Worm (Caenorhabditis elegans): Measurements from ENCODE around the gene lron-4.

Gene lron-4

ce11 chrII:8075324-8075810, 36.6 kb downstream of the lron-4 start, which contains the start of gene K02C4.2 (continued):
- TF ChIP-seq unc-39 (tag; optimal IDR thresholded peaks at IDR 0.05) (no peak), nhr-42 (GFP tag; IDR thresholded peaks at IDR 0.05) (peak; percentile 85), nhr-25 (tag; optimal IDR thresholded peaks at IDR 0.05; ENCODE audit: borderline replicate concordance, insufficient read depth) (peak; percentile 52), daf-16 (GFP tag; optimal IDR thresholded peaks at IDR 0.05) (peak; percentile 70 to 89), daf-16 (tag; optimal IDR thresholded peaks at IDR 0.05) (peak; percentile 86)

ce11 chrII:8074058-8074457, 37.9 kb downstream of the lron-4 start:
- no peak for TF ChIP-seq lir-3 (tag; optimal IDR thresholded peaks at IDR 0.05)
- TF ChIP-seq daf-16 (GFP tag; optimal IDR thresholded peaks at IDR 0.05): no peak
- TF ChIP-seq daf-16 (tag; optimal IDR thresholded peaks at IDR 0.05): peak; percentile 91
- no peak for TF ChIP-seq nhr-41 (GFP tag; IDR thresholded peaks at IDR 0.05)
- TF ChIP-seq mep-1 (tag; optimal IDR thresholded peaks at IDR 0.05): no peak
- TF ChIP-seq nhr-28 (tag; optimal IDR thresholded peaks at IDR 0.05): peak; percentile 7
- TF ChIP-seq R02D3.7 (tag; optimal IDR thresholded peaks at IDR 0.05): no peak
- no peak for TF ChIP-seq nhr-10 (tag; optimal IDR thresholded peaks at IDR 0.05)
- peak; percentile 77 for TF ChIP-seq dve-1 (tag; optimal IDR thresholded peaks at IDR 0.05; ENCODE audit: insufficient read depth)
- peak; percentile 36; the same call in 1 of the 2 replicates for TF ChIP-seq dmd-6 (GFP tag; IDR thresholded peaks at IDR 0.05)
- TF ChIP-seq ztf-7 (tag; optimal IDR thresholded peaks at IDR 0.05): no peak
- TF ChIP-seq zip-2 (tag; optimal IDR thresholded peaks at IDR 0.05): no peak
- TF ChIP-seq hlh-30 (tag; optimal IDR thresholded peaks at IDR 0.05; ENCODE audit: insufficient read depth): peak; percentile 2
- no peak for TF ChIP-seq mxl-2 (GFP tag; conservative IDR thresholded peaks at IDR 0.05)
- TF ChIP-seq nhr-77 (tag; optimal IDR thresholded peaks at IDR 0.05): no peak
- TF ChIP-seq arid-1 (GFP tag; conservative IDR thresholded peaks at IDR 0.05): no peak
- no peak for TF ChIP-seq unc-130 (GFP tag; optimal IDR thresholded peaks at IDR 0.05)
- TF ChIP-seq dmd-9 (GFP tag; IDR thresholded peaks at IDR 0.05): no peak
- TF ChIP-seq lin-13 (GFP tag; optimal IDR thresholded peaks at IDR 0.05): no peak
- TF ChIP-seq aly-2 (tag; optimal IDR thresholded peaks at IDR 0.05): no peak
- peak; percentile 38 for TF ChIP-seq hlh-11 (tag; optimal IDR thresholded peaks at IDR 0.05)
- TF ChIP-seq php-3 (GFP tag; IDR thresholded peaks at IDR 0.05): 0 out of 2 replicates have a peak, but pooled peaks have one; percentile 31

- TF ChIP-seq dmd-6 (GFP tag; IDR thresholded peaks at IDR 0.05) (peak; percentile 45), pqm-1 (tag; optimal IDR thresholded peaks at IDR 0.05) (peak; percentile 66), dve-1 (tag; optimal IDR thresholded peaks at IDR 0.05; ENCODE audit: insufficient read depth) (peak; percentile 48), daf-16 (GFP tag; optimal IDR thresholded peaks at IDR 0.05) (no peak), daf-16 (tag; optimal IDR thresholded peaks at IDR 0.05) (peak; percentile 29), nhr-11 (tag; optimal IDR thresholded peaks at IDR 0.05) (no peak)
These were observed 38.7 kb downstream of the lron-4 start, which contains the start of gene gpcp-2 for ce11 chrII:8073222-8073621. TSS of gene gpcp-2 (minus strand) at chrII:8073374.

- TF ChIP-seq hmg-1.1 (GFP tag; IDR thresholded peaks at IDR 0.05) (peak; percentile 58; the same call in 1 of the 2 replicates), Y5F2A.4 (GFP tag; optimal IDR thresholded peaks at IDR 0.05) (no peak), nhr-48 (tag; optimal IDR thresholded peaks at IDR 0.05) (peak; percentile 81), hlh-11 (tag; optimal IDR thresholded peaks at IDR 0.05) (peak; percentile 53), nhr-77 (tag; optimal IDR thresholded peaks at IDR 0.05) (no peak), hif-1 (tag; optimal IDR thresholded peaks at IDR 0.05) (peak in 1 of 2 experiments; percentile 41), duxl-1 (tag; optimal IDR thresholded peaks at IDR 0.05; ENCODE audit: poor library complexity) (no peak), aha-1 (tag) (peak; percentile 96), tra-1 (GFP tag; IDR thresholded peaks at IDR 0.05) (no peak), ceh-82 (tag; optimal IDR thresholded peaks at IDR 0.05) (no peak), madf-5 (GFP tag; IDR thresholded peaks at IDR 0.05) (no peak), mep-1 (tag; optimal IDR thresholded peaks at IDR 0.05) (peak; percentile 57), ceh-20 (GFP tag; IDR thresholded peaks at IDR 0.05) (peak; percentile 74; the same call in 1 of the 2 replicates), ceh-62 (tag; optimal IDR thresholded peaks at IDR 0.05) (no peak), lir-3 (tag; optimal IDR thresholded peaks at IDR 0.05) (no peak), dmd-6 (GFP tag; IDR thresholded peaks at IDR 0.05) (0 out of 2 replicates have a peak, but pooled peaks have one; percentile 18), lsy-2 (tag; optimal IDR thresholded peaks at IDR 0.05) (peak in 1 of 2 experiments; percentile 66), mdl-1 (tag; optimal IDR thresholded peaks at IDR 0.05) (peak; percentile 24 to 67), nhr-102 (tag; optimal IDR thresholded peaks at IDR 0.05) (no peak), zip-2 (tag; optimal IDR thresholded peaks at IDR 0.05) (no peak), spr-3 (GFP tag; optimal IDR thresholded peaks at IDR 0.05) (no peak), ctbp-1 (GFP tag; IDR thresholded peaks at IDR 0.05) (peak; percentile 73; the same call in 1 of the 2 replicates)
These were observed 40.0 kb downstream of the lron-4 start for ce11 chrII:8071801-8072544.
